Worm (Caenorhabditis elegans) whole organism, L4 larva: ENCODE data around the gene hir-1.

Source experiments
- D1046.2 ChIP-seq: fragments of 200-800 bp; sonication (Bioruptor generic); IDR thresholded peaks from 2 replicates; pipeline ENCODE4 v1.3.6; 2022; ENCODE audit warnings: missing genetic modification characterization, missing compliant biosample characterization
- F10B5.3 ChIP-seq: sonication (generic microtip); optimal IDR thresholded peaks from 2 replicates; lab custom pipeline; 2016; ENCODE audit warnings: mild to moderate bottlenecking, missing genetic modification characterization, missing compliant biosample characterization
- F26F4.8 ChIP-seq: fragments of 200-800 bp; sonication (Bioruptor generic); conservative IDR thresholded peaks from 2 replicates; pipeline ENCODE4 v1.3.6; 2022; ENCODE audit warnings: missing genetic modification characterization, missing compliant biosample characterization
- F37D6.2 ChIP-seq: sonication (generic microtip); optimal IDR thresholded peaks from 2 replicates; lab custom pipeline; 2016; ENCODE audit warnings: mild to moderate bottlenecking, missing genetic modification characterization, missing compliant biosample characterization
- F44E2.7 ChIP-seq: fragments of 200-800 bp; sonication (Bioruptor generic); IDR thresholded peaks from 2 replicates; pipeline ENCODE4 v2.1.2; 2022; ENCODE audit warnings: missing genetic modification characterization, missing compliant biosample characterization
- Y48G9A.11 ChIP-seq: fragments of 200-800 bp; sonication (Bioruptor generic); IDR thresholded peaks from 2 replicates; pipeline ENCODE4 v1.3.6; 2022; ENCODE audit warnings: missing genetic modification reagents, missing genetic modification characterization, missing compliant biosample characterization
- Y5F2A.4 ChIP-seq: fragments of 200-800 bp; sonication (Bioruptor generic); optimal IDR thresholded peaks from 2 replicates; lab custom pipeline; 2018; ENCODE audit warnings: mild to moderate bottlenecking, missing genetic modification characterization, missing compliant biosample characterization
- aha-1 ChIP-seq: fragments of 150-350 bp; peaks from one replicate; lab custom pipeline; 2014; ENCODE audit warnings: missing biosample characterization, missing genetic modification characterization
- attf-4 ChIP-seq: sonication (generic microtip); optimal IDR thresholded peaks from 3 replicates; lab custom pipeline; 2017; ENCODE audit warnings: missing biosample characterization, missing genetic modification characterization
- ces-1 ChIP-seq: fragments of 150-350 bp; sonication (generic microtip); optimal IDR thresholded peaks from 4 replicates; lab custom pipeline; 2014; ENCODE audit warnings: missing biosample characterization, missing genetic modification reagents, missing genetic modification characterization
- cey-2 ChIP-seq: sonication (generic microtip); optimal IDR thresholded peaks from 3 replicates; lab custom pipeline; 2017; ENCODE audit warnings: missing genetic modification characterization, mild to moderate bottlenecking, missing compliant biosample characterization, antibody characterized with exemption, borderline replicate concordance; ENCODE audit not compliant: insufficient read depth
- daf-12 ChIP-seq: fragments of 150-350 bp; optimal IDR thresholded peaks from 2 replicates; lab custom pipeline; 2014; ENCODE audit warnings: missing biosample characterization, missing genetic modification reagents, missing genetic modification characterization
- daf-16 ChIP-seq, 3 experiments: sonication (generic microtip); optimal IDR thresholded peaks; 2 replicates each; lab custom pipeline; 2016 to 2017; ENCODE audit warnings: missing genetic modification characterization in 3 of 3, missing genetic modification reagents in 3 of 3, mild to moderate bottlenecking in 2 of 3, missing compliant biosample characterization in 2 of 3, missing biosample characterization in 1 of 3, moderate library complexity in 1 of 3
- daf-19 ChIP-seq: fragments of 200-800 bp; sonication (Bioruptor generic); conservative IDR thresholded peaks from 2 replicates; pipeline ENCODE4 v1.3.6; 2022; ENCODE audit warnings: missing genetic modification characterization, missing compliant biosample characterization
- daf-8 ChIP-seq: fragments of 200-800 bp; sonication (Bioruptor generic); IDR thresholded peaks from 2 replicates; pipeline ENCODE4 v1.3.6; 2022; ENCODE audit warnings: missing genetic modification characterization, missing compliant biosample characterization
- dmd-6 ChIP-seq: fragments of 200-800 bp; sonication (Bioruptor generic); IDR thresholded peaks from 2 replicates; pipeline ENCODE4 v1.3.6; 2022; ENCODE audit warnings: missing genetic modification reagents, missing genetic modification characterization, missing compliant biosample characterization
- dmd-9 ChIP-seq: fragments of 200-800 bp; sonication (Bioruptor generic); IDR thresholded peaks from 2 replicates; pipeline ENCODE4 v1.3.6; 2022; ENCODE audit warnings: missing genetic modification reagents, missing genetic modification characterization, missing compliant biosample characterization
- hlh-11 ChIP-seq: fragments of 200-800 bp; sonication (Bioruptor generic); optimal IDR thresholded peaks from 2 replicates; lab custom pipeline; 2018; ENCODE audit warnings: mild to moderate bottlenecking, missing genetic modification characterization, missing compliant biosample characterization
- lin-29 ChIP-seq: fragments of 200-800 bp; sonication (Bioruptor generic); IDR thresholded peaks from 2 replicates; pipeline ENCODE4 v1.3.6; 2022; ENCODE audit warnings: missing genetic modification reagents, missing genetic modification characterization, missing compliant biosample characterization
- lsy-2 ChIP-seq, 2 experiments: fragments of 150-350 bp in 1 of 2; sonication (generic microtip) in 1 of 2; optimal IDR thresholded peaks; 2 replicates each; lab custom pipeline; 2014 to 2017; ENCODE audit warnings: missing biosample characterization in 2 of 2, missing genetic modification characterization in 2 of 2
- mdl-1 ChIP-seq, 2 experiments: fragments of 150-350 bp in 1 of 2; sonication (generic microtip) in 1 of 2; optimal IDR thresholded peaks; 2 replicates each; lab custom pipeline; 2014 to 2017; ENCODE audit warnings: missing biosample characterization in 2 of 2, missing genetic modification characterization in 2 of 2
- mdt-29 ChIP-seq: fragments of 200-800 bp; sonication (Bioruptor generic); IDR thresholded peaks from 2 replicates; pipeline ENCODE4 v1.3.6; 2022; ENCODE audit warnings: missing genetic modification reagents, missing genetic modification characterization, missing compliant biosample characterization
- mxl-3 ChIP-seq: fragments of 200-800 bp; sonication (Bioruptor generic); optimal IDR thresholded peaks from 2 replicates; lab custom pipeline; 2018; ENCODE audit warnings: mild to moderate bottlenecking, missing genetic modification characterization, missing compliant biosample characterization
- nhr-10 ChIP-seq: fragments of 150-350 bp; optimal IDR thresholded peaks from 2 replicates; lab custom pipeline; 2014; ENCODE audit warnings: missing biosample characterization, missing genetic modification characterization
- nhr-102 ChIP-seq: sonication (generic microtip); optimal IDR thresholded peaks from 2 replicates; lab custom pipeline; 2016; ENCODE audit warnings: mild to moderate bottlenecking, missing genetic modification characterization, moderate library complexity, missing compliant biosample characterization
- nhr-11 ChIP-seq: fragments of 150-350 bp; optimal IDR thresholded peaks from 2 replicates; lab custom pipeline; 2014; ENCODE audit warnings: missing biosample characterization, missing genetic modification characterization
- nhr-237 ChIP-seq: sonication (generic microtip); optimal IDR thresholded peaks from 2 replicates; lab custom pipeline; 2017; ENCODE audit warnings: missing biosample characterization, missing genetic modification characterization
- nhr-28 ChIP-seq: fragments of 150-350 bp; optimal IDR thresholded peaks from 2 replicates; lab custom pipeline; 2014; ENCODE audit warnings: missing biosample characterization, missing genetic modification characterization
- nhr-42 ChIP-seq: fragments of 200-800 bp; sonication (Bioruptor generic); IDR thresholded peaks from 2 replicates; pipeline ENCODE4 v1.3.6; 2022; ENCODE audit warnings: missing genetic modification characterization, missing compliant biosample characterization
- nhr-76 ChIP-seq: fragments of 150-350 bp; optimal IDR thresholded peaks from 2 replicates; lab custom pipeline; 2014; ENCODE audit warnings: missing biosample characterization, missing genetic modification characterization
- php-3 ChIP-seq: fragments of 200-800 bp; sonication (Bioruptor generic); IDR thresholded peaks from 2 replicates; pipeline ENCODE4 v1.3.6; 2022; ENCODE audit warnings: missing genetic modification reagents, missing genetic modification characterization, missing compliant biosample characterization
- pqm-1 ChIP-seq: sonication (generic microtip); optimal IDR thresholded peaks from 2 replicates; lab custom pipeline; 2017; ENCODE audit warnings: missing biosample characterization, missing genetic modification characterization
- rbr-2 ChIP-seq: sonication (generic microtip); optimal IDR thresholded peaks from 2 replicates; lab custom pipeline; 2016; ENCODE audit warnings: missing genotype, missing genetic modification characterization, missing compliant biosample characterization
- skn-1 ChIP-seq: fragments of 150-350 bp; optimal IDR thresholded peaks from 2 replicates; lab custom pipeline; 2014; ENCODE audit warnings: missing biosample characterization, missing genetic modification characterization
- zag-1 ChIP-seq: fragments of 150-350 bp; optimal IDR thresholded peaks from 2 replicates; lab custom pipeline; 2014; ENCODE audit warnings: missing biosample characterization, missing genetic modification characterization
- zfp-3 ChIP-seq: fragments of 200-800 bp; sonication (Bioruptor generic); conservative IDR thresholded peaks from 2 replicates; pipeline ENCODE4 v1.3.6; 2022; ENCODE audit warnings: missing genetic modification reagents, missing genetic modification characterization, missing compliant biosample characterization
- zip-11 ChIP-seq: fragments of 200-800 bp; sonication (Bioruptor generic); IDR thresholded peaks from 2 replicates; pipeline ENCODE4 v1.3.6; 2022; ENCODE audit warnings: missing genetic modification characterization, missing compliant biosample characterization

Gene hir-1

ce11 chrV:5487180-5487579, 34.8 kb upstream of the hir-1 start:
- no peak for TF ChIP-seq daf-8
- TF ChIP-seq aha-1 = peak; percentile 92

- no peak for TF ChIP-seq Y5F2A.4 (GFP tag; lab: Kevin White, UChicago)
- no peak for TF ChIP-seq lsy-2 (tag; optimal IDR thresholded peaks at IDR 0.05; lab: Kevin White, UChicago)
- TF ChIP-seq ces-1 (GFP tag; lab: Kevin White, UChicago) = no peak
- no peak for TF ChIP-seq nhr-76 (tag; lab: Kevin White, UChicago)
- no peak for TF ChIP-seq F37D6.2 (tag; lab: Kevin White, UChicago)
- no peak for TF ChIP-seq nhr-11
Measured at ce11 chrV:5488766-5489165, 33.2 kb upstream of the hir-1 start, which contains the start of gene grl-18. grl-18 (minus strand) TSS chrV:5488866.

ce11 chrV:5490205-5490604, 31.7 kb upstream of the hir-1 start, which contains the start of gene T05C3.6:
T05C3.6 (plus strand) TSS chrV:5490445.
- TF ChIP-seq cey-2 (tag; lab: Kevin White, UChicago) = no peak
- TF ChIP-seq dmd-9 = no peak
- TF ChIP-seq php-3 (GFP tag; lab: Robert Waterston, UW) = 0 out of 2 replicates have a peak, but pooled peaks have one; percentile 51
- TF ChIP-seq pqm-1 (tag; lab: Kevin White, UChicago) = peak; percentile 94
- TF ChIP-seq mdl-1 (tag; optimal IDR thresholded peaks at IDR 0.05; lab: Kevin White, UChicago) = peak in 1 of 2 experiments; percentile 64
- TF ChIP-seq mxl-3 (GFP tag; lab: Kevin White, UChicago) = peak; percentile 57
- peak; percentile 66 for TF ChIP-seq nhr-28 (tag; lab: Kevin White, UChicago)
- no peak for TF ChIP-seq nhr-42
- no peak for TF ChIP-seq daf-16 (GFP tag; optimal IDR thresholded peaks at IDR 0.05; lab: Kevin White, UChicago)
- TF ChIP-seq daf-16 (tag; optimal IDR thresholded peaks at IDR 0.05; lab: Kevin White, UChicago) = peak; percentile 84

DNA sequence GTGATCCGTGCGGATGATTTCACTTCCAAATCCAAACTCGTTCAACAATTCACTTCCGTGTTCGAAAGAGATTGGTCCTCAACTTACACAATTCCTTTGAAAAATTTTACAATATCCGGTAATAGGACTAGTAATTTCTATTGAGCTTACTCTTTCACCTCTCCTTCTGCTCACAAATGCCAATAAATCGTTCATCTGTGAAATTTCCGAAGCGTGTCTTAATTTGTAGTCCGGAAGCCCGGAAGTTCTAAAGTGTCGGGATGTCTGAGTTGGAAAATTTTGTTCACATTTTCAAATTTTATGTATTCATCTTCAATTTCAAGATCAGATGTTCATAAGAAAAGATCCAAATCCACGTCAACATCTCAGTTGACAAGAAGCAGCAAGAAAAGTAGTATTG, 28.5 kb upstream of the hir-1 start, which contains the start of gene T05C3.2:
T05C3.2 (plus strand) TSS at position 301 of the 400 bp plus-strand sequence.
- TF ChIP-seq D1046.2 (GFP tag; lab: Robert Waterston, UW) (no peak), nhr-237 (tag; lab: Kevin White, UChicago) (no peak), daf-16 (GFP tag; optimal IDR thresholded peaks at IDR 0.05; lab: Kevin White, UChicago) (no peak), daf-16 (tag; optimal IDR thresholded peaks at IDR 0.05; lab: Kevin White, UChicago) (no peak), nhr-10 (no peak), mxl-3 (GFP tag; lab: Kevin White, UChicago) (no peak), rbr-2 (no peak), F44E2.7 (GFP tag; lab: Robert Waterston, UW) (no peak), F26F4.8 (GFP tag; lab: Robert Waterston, UW) (no peak), php-3 (GFP tag; lab: Robert Waterston, UW) (no peak), zag-1 (tag; lab: Kevin White, UChicago) (no peak), Y5F2A.4 (GFP tag; lab: Kevin White, UChicago) (no peak), cey-2 (tag; lab: Kevin White, UChicago) (no peak), attf-4 (no peak), F37D6.2 (tag; lab: Kevin White, UChicago) (no peak), zfp-3 (GFP tag; lab: Robert Waterston, UW) (no peak), ces-1 (GFP tag; lab: Kevin White, UChicago) (no peak), F10B5.3 (tag; lab: Kevin White, UChicago) (no peak)
- TF ChIP-seq, all 104 proteins: peak for 0

- TF ChIP-seq daf-12 (tag; lab: Kevin White, UChicago) (no peak), nhr-237 (tag; lab: Kevin White, UChicago) (no peak), php-3 (GFP tag; lab: Robert Waterston, UW) (no peak), zip-11 (GFP tag; lab: Robert Waterston, UW) (no peak), dmd-9 (no peak)
- TF ChIP-seq, all 104 proteins: peak for 0
Measured at ce11 chrV:5499475-5499874, 22.5 kb upstream of the hir-1 start.

ce11 chrV:5502701-5503100, 19.2 kb upstream of the hir-1 start:
- TF ChIP-seq F10B5.3 (tag; lab: Kevin White, UChicago) = no peak
- no peak for TF ChIP-seq ces-1 (GFP tag; lab: Kevin White, UChicago)
- TF ChIP-seq Y48G9A.11 (GFP tag; lab: Robert Waterston, UW) = peak; percentile 52; the same call in 1 of the 2 replicates
- no peak for TF ChIP-seq skn-1 (tag; lab: Kevin White, UChicago)
- no peak for TF ChIP-seq nhr-102
- 0 out of 2 replicates have a peak, but pooled peaks have one; percentile 46 for TF ChIP-seq mdt-29
- no peak for TF ChIP-seq dmd-6 (GFP tag; lab: Robert Waterston, UW)
- peak in 1 of 2 experiments; percentile 46 for TF ChIP-seq daf-16 (GFP tag; optimal IDR thresholded peaks at IDR 0.05; lab: Kevin White, UChicago)
- TF ChIP-seq daf-16 (tag; optimal IDR thresholded peaks at IDR 0.05; lab: Kevin White, UChicago) = no peak
- no peak for TF ChIP-seq daf-19 (GFP tag; lab: Robert Waterston, UW)
- TF ChIP-seq hlh-11 (tag; lab: Kevin White, UChicago) = no peak
- TF ChIP-seq lin-29 (GFP tag; lab: Robert Waterston, UW) = no peak
